Worm (Caenorhabditis elegans) whole organism, early embryonic: Measurements from ENCODE around the gene aqp-10.

Experiments used
- ceh-13 ChIP-seq: fragments of 200-800 bp; sonication (Bioruptor generic); optimal IDR thresholded peaks from 2 replicates; lab custom pipeline; 2018; ENCODE audit warnings: mild to moderate bottlenecking, missing genetic modification characterization, missing compliant biosample characterization
- hmbx-1 ChIP-seq: sonication (generic microtip); optimal IDR thresholded peaks from 2 replicates; lab custom pipeline; 2016; ENCODE audit warnings: mild to moderate bottlenecking, missing genetic modification characterization, missing compliant biosample characterization
- tbx-37 ChIP-seq: fragments of 200-800 bp; sonication (Bioruptor generic); conservative IDR thresholded peaks from 2 replicates; pipeline ENCODE4 v1.3.6; 2022; ENCODE audit warnings: missing genetic modification reagents, missing genetic modification characterization, missing compliant biosample characterization

DNA sequence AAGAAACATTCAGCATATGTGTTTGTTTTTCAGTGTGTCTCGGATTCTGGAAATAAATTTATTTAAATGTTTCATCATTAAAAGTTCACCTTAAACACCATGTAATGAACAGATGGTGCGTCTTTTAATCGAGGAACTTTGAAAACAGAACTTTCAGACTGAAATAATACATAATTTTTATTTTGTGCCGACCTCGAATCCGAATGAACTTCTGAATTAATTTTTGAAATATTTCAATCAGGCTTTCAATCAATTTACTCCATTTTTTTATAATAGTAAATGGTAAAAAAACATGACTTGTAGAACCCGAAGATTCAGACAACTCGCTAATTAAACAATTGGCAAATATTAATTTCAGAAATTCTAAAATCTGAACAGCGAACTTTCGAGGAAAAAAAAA is 12.7 kb upstream of the aqp-10 start, which contains the start of gene T10B9.14:
- TF ChIP-seq tbx-37 (GFP tag; lab: Robert Waterston, UW): no peak
- no peak for TF ChIP-seq ceh-13 (GFP tag; lab: Kevin White, UChicago)
- no peak for TF ChIP-seq hmbx-1
